Worm (Caenorhabditis elegans) whole organism, L3 larva: Measurements from ENCODE around the gene M163.1.

Experiments
- aly-2 ChIP-seq: fragments of 150-350 bp; optimal IDR thresholded peaks from 2 replicates; lab custom pipeline; 2014; ENCODE audit warnings: missing biosample characterization, missing genetic modification characterization
- egl-27 ChIP-seq: sonication (generic microtip); optimal IDR thresholded peaks from 4 replicates; lab custom pipeline; 2017; ENCODE audit warnings: missing biosample characterization, missing genetic modification reagents, missing genetic modification characterization

- TF ChIP-seq aly-2 (tag; lab: Kevin White, UChicago) (no peak), egl-27 (tag; lab: Kevin White, UChicago) (no peak)
Observed at ce11 chrX:14515028-14515427, 11.4 kb upstream of the M163.1 start, which contains the start of gene gcsh-1.
